Fruit fly (Drosophila melanogaster): ENCODE results near the gene ds.
A peak's percentile ranks its signal among the peaks of the same experiment; 100 is the strongest.

Gene ds

DNA sequence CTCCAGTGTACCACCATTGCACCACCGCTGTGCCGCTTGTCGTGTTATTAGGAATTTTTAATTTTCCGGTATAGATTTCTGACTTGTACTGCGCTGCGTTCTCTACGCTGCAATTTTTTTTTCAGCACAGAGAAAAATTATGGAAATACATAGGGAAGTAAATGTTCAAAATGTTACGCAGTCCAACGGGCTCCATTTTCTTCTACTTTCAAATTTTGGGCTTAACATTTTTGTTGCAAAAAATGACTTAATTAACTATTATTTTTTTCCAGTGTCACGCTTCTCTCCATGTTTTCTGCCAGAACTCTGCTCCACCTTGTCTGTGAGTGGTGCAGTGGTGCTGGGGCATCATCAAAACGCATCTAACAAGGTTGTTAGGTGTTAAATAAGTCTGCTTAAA lies 53.8 kb downstream of the ds start (continued):
- TF ChIP-seq Lpt (GFP tag; optimal IDR thresholded peaks at IDR 0.05) (peak; percentile 16), CG16779 (tag; optimal IDR thresholded peaks at IDR 0.05) (no peak), CG34406 (GFP tag; optimal IDR thresholded peaks at IDR 0.05) (no peak), acj6 (GFP tag; optimal IDR thresholded peaks at IDR 0.05) (peak; percentile 37), Sox15 (GFP tag; optimal IDR thresholded peaks at IDR 0.05) (no peak), vri (GFP tag; optimal IDR thresholded peaks at IDR 0.05) (no peak), Hr4 (GFP tag; optimal IDR thresholded peaks at IDR 0.05) (peak; percentile 0), CG8632 (GFP tag; optimal IDR thresholded peaks at IDR 0.05) (no peak), CG3919 (GFP tag; optimal IDR thresholded peaks at IDR 0.05) (peak; percentile 30), dac (GFP tag; optimal IDR thresholded peaks at IDR 0.05) (no peak), eg (GFP tag; IDR thresholded peaks at IDR 0.05) (peak; percentile 60; the same call in 1 of the 3 replicates), Sox14 (GFP tag; optimal IDR thresholded peaks at IDR 0.05) (peak; percentile 17), Gug (GFP tag; IDR thresholded peaks at IDR 0.05) (no peak), lz (GFP tag; optimal IDR thresholded peaks at IDR 0.05) (no peak), fkh (GFP tag; optimal IDR thresholded peaks at IDR 0.05) (no peak), achi (GFP tag; optimal IDR thresholded peaks at IDR 0.05) (peak; percentile 17), salr (GFP tag; optimal IDR thresholded peaks at IDR 0.05) (no peak)

DNA sequence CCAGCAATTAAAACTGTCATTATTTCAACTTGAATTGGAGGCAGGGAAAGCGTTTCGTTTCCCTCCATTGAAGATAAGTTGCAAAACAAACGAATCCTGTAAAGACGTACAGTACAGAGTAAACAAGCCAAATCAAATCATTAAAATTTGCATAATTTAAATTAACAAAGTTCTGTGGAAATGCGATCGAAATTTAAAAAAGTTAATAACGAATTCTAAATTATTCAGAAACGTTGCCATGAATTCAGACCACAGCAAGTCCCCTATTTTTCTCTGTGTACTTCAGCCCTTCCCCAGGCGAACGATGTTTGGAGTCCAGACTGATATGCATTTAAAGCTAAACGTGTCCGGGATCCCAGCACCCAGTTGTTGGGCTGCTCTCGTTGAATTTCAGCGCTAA lies 56.8 kb downstream of the ds start:
- TF ChIP-seq CG8319 (GFP tag; optimal IDR thresholded peaks at IDR 0.05) = no peak
- no peak for TF ChIP-seq Gug (GFP tag; IDR thresholded peaks at IDR 0.05)
- TF ChIP-seq CG31627 (GFP tag; optimal IDR thresholded peaks at IDR 0.05) = peak; percentile 56
- no peak for TF ChIP-seq fd59A (GFP tag; optimal IDR thresholded peaks at IDR 0.05)
- TF ChIP-seq CG3919 (GFP tag; optimal IDR thresholded peaks at IDR 0.05) = peak; percentile 44
- TF ChIP-seq CG34406 (GFP tag; optimal IDR thresholded peaks at IDR 0.05) = peak; percentile 15
- TF ChIP-seq Sox102F (GFP tag; optimal IDR thresholded peaks at IDR 0.05) = peak; percentile 59
- TF ChIP-seq achi (GFP tag; optimal IDR thresholded peaks at IDR 0.05) = peak; percentile 15
- no peak for TF ChIP-seq Eip93F (GFP tag; optimal IDR thresholded peaks at IDR 0.05)
- no peak for TF ChIP-seq Hr38 (GFP tag; optimal IDR thresholded peaks at IDR 0.05)
- TF ChIP-seq Sox14 (GFP tag; optimal IDR thresholded peaks at IDR 0.05) = peak; percentile 9
- peak; percentile 78 for TF ChIP-seq Eip78C (GFP tag)
- no peak for TF ChIP-seq CG6276 (GFP tag; optimal IDR thresholded peaks at IDR 0.05)
- TF ChIP-seq spab (GFP tag; optimal IDR thresholded peaks at IDR 0.05) = no peak
- no peak for TF ChIP-seq CG9139 (GFP tag; optimal IDR thresholded peaks at IDR 0.05)
- TF ChIP-seq eg (GFP tag; IDR thresholded peaks at IDR 0.05) = no peak
- no peak for TF ChIP-seq fkh (GFP tag; optimal IDR thresholded peaks at IDR 0.05)
- TF ChIP-seq Ets96B (tag; optimal IDR thresholded peaks at IDR 0.05) = peak; percentile 15
- peak; percentile 6 for TF ChIP-seq pdm3 (GFP tag; optimal IDR thresholded peaks at IDR 0.05)
- no peak for TF ChIP-seq CG4318 (GFP tag; optimal IDR thresholded peaks at IDR 0.05)
- no peak for TF ChIP-seq CG15336 (GFP tag; IDR thresholded peaks at IDR 0.05)
- no peak for TF ChIP-seq Hr4 (GFP tag; optimal IDR thresholded peaks at IDR 0.05)
- TF ChIP-seq Met (GFP tag; optimal IDR thresholded peaks at IDR 0.05) = peak; percentile 49
- TF ChIP-seq CG1621 (tag; optimal IDR thresholded peaks at IDR 0.05) = no peak
- no peak for TF ChIP-seq CG3032 (tag; optimal IDR thresholded peaks at IDR 0.05)
- TF ChIP-seq Ets21C (GFP tag; optimal IDR thresholded peaks at IDR 0.05) = peak; percentile 5
- no peak for TF ChIP-seq Lpt (GFP tag; optimal IDR thresholded peaks at IDR 0.05)
- no peak for TF ChIP-seq CG10631 (GFP tag; optimal IDR thresholded peaks at IDR 0.05)
- TF ChIP-seq topi (GFP tag; optimal IDR thresholded peaks at IDR 0.05) = peak; percentile 44
- TF ChIP-seq CG8632 (GFP tag; optimal IDR thresholded peaks at IDR 0.05) = no peak
- peak; percentile 19 for TF ChIP-seq CG6792 (GFP tag; optimal IDR thresholded peaks at IDR 0.05)
- peak; percentile 50 for TF ChIP-seq Hr39 (GFP tag; optimal IDR thresholded peaks at IDR 0.05)
- peak; percentile 34 for TF ChIP-seq OdsH (GFP tag; optimal IDR thresholded peaks at IDR 0.05)
- TF ChIP-seq dac (GFP tag; optimal IDR thresholded peaks at IDR 0.05) = no peak
- TF ChIP-seq CG32006 (GFP tag; optimal IDR thresholded peaks at IDR 0.05) = no peak
- no peak for TF ChIP-seq salr (GFP tag; optimal IDR thresholded peaks at IDR 0.05)
- TF ChIP-seq esn (GFP tag; optimal IDR thresholded peaks at IDR 0.05) = peak; percentile 66
- peak; percentile 34 for TF ChIP-seq cyc (GFP tag; optimal IDR thresholded peaks at IDR 0.05)
- TF ChIP-seq CG6163 (GFP tag; IDR thresholded peaks at IDR 0.05) = peak; percentile 25; the same call in 1 of the 3 replicates
- TF ChIP-seq svp (GFP tag) = peak; percentile 84
- peak; percentile 33 for TF ChIP-seq Smox (GFP tag; optimal IDR thresholded peaks at IDR 0.05)
- TF ChIP-seq CG11294 (GFP tag; IDR thresholded peaks at IDR 0.05) = no peak
- TF ChIP-seq CG11762 (GFP tag; optimal IDR thresholded peaks at IDR 0.05; ENCODE audit: insufficient read depth) = no peak
- TF ChIP-seq CG8119 (GFP tag; IDR thresholded peaks at IDR 0.05) = no peak
- TF ChIP-seq lz (GFP tag; optimal IDR thresholded peaks at IDR 0.05) = peak; percentile 31
